Worm (Caenorhabditis elegans): ENCODE measurements around the gene kynu-1.

Gene kynu-1

DNA sequence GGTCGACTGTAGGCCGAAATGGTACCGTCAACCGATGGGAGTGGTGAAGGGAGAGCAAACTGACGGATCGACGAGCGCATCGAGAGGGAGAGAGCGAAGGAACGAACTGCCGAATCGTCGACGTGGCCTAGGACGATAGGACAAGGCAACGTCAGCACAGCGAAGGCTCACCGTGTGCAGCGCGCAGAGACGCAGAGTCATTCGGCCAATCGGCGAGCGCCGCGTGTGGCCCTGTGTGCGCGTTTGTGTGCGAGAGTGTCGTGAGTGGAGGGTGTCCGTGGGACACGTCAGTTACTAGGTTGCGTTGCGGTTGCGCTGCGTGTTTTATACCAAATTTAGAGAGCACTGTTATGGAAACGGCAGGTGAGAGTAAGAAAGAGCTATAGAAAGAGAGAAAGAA lies 17.2 kb downstream of the kynu-1 start, which contains the start of gene hsp-3 (continued):
- TF ChIP-seq lin-39 (tag; optimal IDR thresholded peaks at IDR 0.05) (peak; percentile 73), hlh-17 (GFP tag; optimal IDR thresholded peaks at IDR 0.05; ENCODE audit: borderline replicate concordance) (no peak), sup-37 (GFP tag; optimal IDR thresholded peaks at IDR 0.05) (peak; percentile 97), nhr-237 (tag; optimal IDR thresholded peaks at IDR 0.05) (peak; percentile 88), ztf-4 (tag; optimal IDR thresholded peaks at IDR 0.05) (peak; percentile 90), mef-2 (tag; optimal IDR thresholded peaks at IDR 0.05) (peak; percentile 76), fkh-10 (GFP tag; optimal IDR thresholded peaks at IDR 0.05) (peak; percentile 87), pag-3 (tag; optimal IDR thresholded peaks at IDR 0.05; ENCODE audit: borderline replicate concordance, insufficient read depth) (no peak), C34B4.2 (tag; optimal IDR thresholded peaks at IDR 0.05) (peak; percentile 44), ama-1 (optimal IDR thresholded peaks at IDR 0.05) (no peak), mep-1 (tag; optimal IDR thresholded peaks at IDR 0.05) (peak; percentile 92), ceh-90 (tag; optimal IDR thresholded peaks at IDR 0.05) (no peak), nhr-85 (tag) (peak; percentile 99), fos-1 (tag; optimal IDR thresholded peaks at IDR 0.05) (peak; percentile 93), elt-2 (tag; optimal IDR thresholded peaks at IDR 0.05) (peak; percentile 95), hlh-4 (tag; optimal IDR thresholded peaks at IDR 0.05) (peak; percentile 11), snpc-4 (tag; optimal IDR thresholded peaks at IDR 0.05) (peak; percentile 76), egl-27 (tag; optimal IDR thresholded peaks at IDR 0.05) (peak; percentile 79 to 88), irx-1 (tag; optimal IDR thresholded peaks at IDR 0.05) (peak; percentile 91), aha-1 (tag; optimal IDR thresholded peaks at IDR 0.05) (peak; percentile 75), nhr-84 (tag; optimal IDR thresholded peaks at IDR 0.05) (no peak), skn-1 (tag; optimal IDR thresholded peaks at IDR 0.05) (peak; percentile 96), pax-3 (tag; optimal IDR thresholded peaks at IDR 0.05) (peak; percentile 95), xbp-1 (tag; optimal IDR thresholded peaks at IDR 0.05) (peak; percentile 100), lin-13 (GFP tag; optimal IDR thresholded peaks at IDR 0.05) (peak; percentile 98), nhr-28 (tag; optimal IDR thresholded peaks at IDR 0.05) (no peak), egl-13 (tag; optimal IDR thresholded peaks at IDR 0.05) (peak; percentile 92), elt-3 (tag; optimal IDR thresholded peaks at IDR 0.05) (peak in 5 of 6 experiments; percentile 58 to 96 (median 80)), ztf-11 (tag; optimal IDR thresholded peaks at IDR 0.05) (peak in 1 of 2 experiments; percentile 93), nhr-11 (tag; optimal IDR thresholded peaks at IDR 0.05) (peak; percentile 84), C04F5.9 (tag; optimal IDR thresholded peaks at IDR 0.05) (peak; percentile 85), nhr-20 (tag; optimal IDR thresholded peaks at IDR 0.05) (peak; percentile 98), dsc-1 (tag; optimal IDR thresholded peaks at IDR 0.05) (peak; percentile 88), alr-1 (tag; optimal IDR thresholded peaks at IDR 0.05; ENCODE audit: borderline replicate concordance) (no peak), unc-62 (GFP tag; optimal IDR thresholded peaks at IDR 0.05) (no peak), ceh-82 (tag; optimal IDR thresholded peaks at IDR 0.05) (peak; percentile 94 to 97 (median 95)), nhr-19 (GFP tag; conservative IDR thresholded peaks at IDR 0.05) (peak; percentile 97), nhr-77 (tag; optimal IDR thresholded peaks at IDR 0.05) (peak; percentile 96), ceh-8 (GFP tag; optimal IDR thresholded peaks at IDR 0.05) (peak; percentile 88), snu-23 (GFP tag; optimal IDR thresholded peaks at IDR 0.05) (peak; percentile 99), unc-98 (GFP tag; IDR thresholded peaks at IDR 0.05) (peak; percentile 59; the same call in 1 of the 2 replicates), unc-86 (tag; optimal IDR thresholded peaks at IDR 0.05) (peak; percentile 96), lir-3 (tag; optimal IDR thresholded peaks at IDR 0.05; ENCODE audit: poor library complexity) (peak; percentile 89), lin-35 (GFP tag; optimal IDR thresholded peaks at IDR 0.05) (peak; percentile 87 to 92), sox-4 (tag; optimal IDR thresholded peaks at IDR 0.05) (peak; percentile 67), efl-1 (optimal IDR thresholded peaks at IDR 0.05) (peak; percentile 84 to 92), efl-1 (GFP tag; optimal IDR thresholded peaks at IDR 0.05 in 1 of 2) (peak; percentile 84 to 97), ets-5 (GFP tag; IDR thresholded peaks at IDR 0.05) (no peak), lin-14 (GFP tag; optimal IDR thresholded peaks at IDR 0.05) (peak; percentile 99), Y116A8C.19 (tag; optimal IDR thresholded peaks at IDR 0.05; ENCODE audit: borderline replicate concordance) (no peak), unc-30 (tag; optimal IDR thresholded peaks at IDR 0.05) (no peak), C16A3.4 (tag; optimal IDR thresholded peaks at IDR 0.05) (peak; percentile 90), ceh-63 (GFP tag; optimal IDR thresholded peaks at IDR 0.05) (no peak)

Measured in whole organism, L1 larva.